Worm (Caenorhabditis elegans): Measurements from ENCODE around the gene mps-4.

The mps-4 gene

DNA sequence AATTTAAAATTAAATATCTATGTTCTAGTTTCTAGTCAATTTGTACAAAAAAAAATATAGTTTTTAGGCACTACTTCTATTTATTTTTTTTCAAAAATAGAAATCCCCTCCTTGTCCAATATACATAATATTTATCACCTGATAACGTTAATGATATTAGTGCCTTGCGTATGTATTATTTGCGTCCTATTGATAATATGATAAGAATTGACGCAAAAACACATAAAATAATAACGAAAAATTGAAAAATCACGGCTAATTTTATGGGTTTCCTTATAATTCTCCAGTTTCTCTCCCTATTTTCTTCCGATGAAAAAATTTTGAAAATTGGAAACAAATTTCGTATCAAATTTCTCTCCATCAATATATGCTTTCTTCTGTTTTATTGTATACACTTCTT lies 28.2 kb upstream of the mps-4 start:
- TF ChIP-seq lin-14 (GFP tag; optimal IDR thresholded peaks at IDR 0.05) (peak; percentile 8), efl-1 (optimal IDR thresholded peaks at IDR 0.05) (no peak), efl-1 (GFP tag; optimal IDR thresholded peaks at IDR 0.05 in 1 of 2) (peak in 1 of 2 experiments; percentile 72), elt-2 (tag; optimal IDR thresholded peaks at IDR 0.05) (peak; percentile 68), irx-1 (tag; optimal IDR thresholded peaks at IDR 0.05) (no peak)

DNA sequence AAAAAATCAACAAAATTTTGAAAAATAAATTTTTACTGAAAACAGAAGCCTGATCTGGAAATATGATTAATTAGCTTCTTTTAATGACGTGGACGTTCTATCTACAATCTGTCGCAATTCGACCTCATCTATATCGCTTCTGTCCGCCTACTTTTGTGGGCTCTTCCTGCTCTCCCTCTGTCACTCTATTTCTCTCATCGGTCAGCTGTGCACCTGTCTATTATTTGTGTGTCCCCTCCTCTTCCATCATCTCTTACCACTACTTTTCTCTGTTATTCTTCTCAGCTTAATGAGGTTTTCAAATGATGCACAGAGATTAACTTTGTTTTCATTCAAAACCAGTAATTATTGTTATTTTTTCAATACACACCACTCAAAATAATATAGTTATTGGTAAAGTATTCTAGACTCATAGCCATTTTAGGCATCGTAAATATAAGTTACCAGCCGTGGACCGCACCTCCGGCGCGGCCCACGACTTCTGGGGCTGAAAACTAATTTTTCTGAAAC lies 27.6 kb upstream of the mps-4 start:
- TF ChIP-seq isw-1 (GFP tag; IDR thresholded peaks at IDR 0.05) (no peak), dsc-1 (tag; optimal IDR thresholded peaks at IDR 0.05) (peak; percentile 36), nhr-77 (tag; optimal IDR thresholded peaks at IDR 0.05) (no peak)

DNA sequence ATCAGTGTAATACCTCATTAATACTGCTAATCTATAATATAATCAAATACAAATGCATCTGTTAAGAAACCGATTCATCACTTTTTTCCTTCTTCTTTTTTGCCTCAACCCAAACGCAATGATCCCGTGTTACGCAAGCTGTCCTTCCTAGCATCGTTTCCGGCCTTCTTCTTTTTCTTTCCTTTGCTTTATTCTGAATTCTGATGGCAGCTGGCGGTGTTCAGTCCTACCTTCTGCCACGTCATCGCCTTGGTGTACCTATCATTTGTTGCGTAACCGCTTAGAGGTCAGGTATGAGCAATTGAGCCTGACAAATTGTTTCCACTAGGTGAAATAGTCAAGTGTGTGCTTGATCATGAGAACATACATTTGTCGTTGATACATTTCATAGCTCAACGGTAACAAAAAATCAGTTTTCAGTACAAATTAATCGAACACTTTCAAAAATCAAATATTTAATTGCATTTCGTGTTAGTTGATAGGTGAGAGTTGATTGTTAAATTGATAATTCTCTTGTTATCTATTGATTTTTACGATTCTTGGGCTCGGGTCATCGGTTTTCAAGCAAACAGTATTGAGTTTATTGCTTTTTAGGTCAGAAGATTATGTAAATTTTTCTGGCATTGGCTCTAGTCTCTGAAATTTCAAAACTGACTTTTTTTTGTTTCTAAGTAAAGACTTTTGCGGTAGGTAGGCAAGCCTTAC lies 26.8 kb upstream of the mps-4 start:
- TF ChIP-seq ceh-82 (tag; optimal IDR thresholded peaks at IDR 0.05) (no peak), zip-4 (GFP tag; optimal IDR thresholded peaks at IDR 0.05) (no peak), rnt-1 (tag; optimal IDR thresholded peaks at IDR 0.05) (no peak), dpl-1 (GFP tag; optimal IDR thresholded peaks at IDR 0.05) (no peak), egl-13 (tag; optimal IDR thresholded peaks at IDR 0.05) (no peak), grh-1 (GFP tag; IDR thresholded peaks at IDR 0.05) (no peak), sptf-1 (tag; optimal IDR thresholded peaks at IDR 0.05) (no peak), ces-1 (GFP tag; optimal IDR thresholded peaks at IDR 0.05) (no peak), elt-2 (tag; optimal IDR thresholded peaks at IDR 0.05) (peak; percentile 8)

DNA sequence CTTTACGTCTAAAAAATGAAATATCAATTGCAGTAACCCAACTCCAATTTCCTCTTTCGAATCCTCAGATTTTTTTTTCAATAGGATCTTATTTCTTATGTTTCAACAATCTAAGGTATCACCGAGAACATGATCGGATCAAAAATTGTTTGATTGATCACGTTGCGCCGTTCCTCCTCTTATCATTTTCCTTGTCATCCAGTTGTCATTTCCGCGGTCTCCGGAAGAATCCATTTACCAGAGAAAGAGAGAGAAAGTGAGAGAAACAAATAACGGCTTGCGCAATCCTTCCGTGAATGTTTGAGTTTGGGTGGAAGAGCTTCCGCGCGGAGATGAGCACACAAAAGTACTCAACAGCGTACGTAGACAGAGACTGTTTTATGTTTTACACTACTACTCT lies 21.7 kb upstream of the mps-4 start:
- TF ChIP-seq blmp-1 (tag; optimal IDR thresholded peaks at IDR 0.05) (peak; percentile 84), tlp-1 (tag; optimal IDR thresholded peaks at IDR 0.05) (no peak)

DNA sequence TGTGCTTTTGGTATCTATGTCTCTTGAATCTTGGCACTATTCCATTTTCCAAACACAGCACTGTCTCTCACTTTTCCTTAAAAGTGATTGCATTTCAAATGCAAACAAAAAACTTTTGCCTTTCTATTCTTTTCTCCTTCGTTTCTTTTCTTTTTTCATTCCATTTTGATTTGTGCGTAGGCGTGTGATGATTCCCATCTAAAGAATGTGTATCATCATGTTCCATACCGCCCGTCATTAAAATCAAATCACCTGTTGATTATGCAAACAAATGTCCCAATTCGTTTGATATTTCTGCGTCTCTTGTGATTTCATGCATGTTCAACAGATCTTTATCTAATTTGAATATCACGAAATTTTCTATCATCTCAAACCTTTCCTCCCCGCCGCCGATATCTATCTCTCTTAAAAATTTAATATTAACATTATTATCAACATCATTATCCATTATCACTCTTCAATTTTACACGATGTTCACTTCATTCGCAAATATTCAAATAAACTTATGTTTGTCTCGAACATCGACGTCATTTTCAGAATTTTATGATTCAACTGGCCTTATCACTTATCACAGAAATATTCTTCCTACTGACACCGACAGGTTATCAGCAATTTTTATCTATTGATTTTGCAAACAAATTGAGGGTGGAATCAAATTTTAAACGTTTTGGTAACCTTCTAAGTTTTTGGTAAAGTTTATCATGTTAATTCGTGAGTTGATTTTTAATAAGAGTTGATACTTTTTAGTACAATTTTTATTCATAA lies 19.9 kb upstream of the mps-4 start:
- TF ChIP-seq Y116A8C.19 (tag; optimal IDR thresholded peaks at IDR 0.05; ENCODE audit: borderline replicate concordance) (no peak), swsn-7 (tag; optimal IDR thresholded peaks at IDR 0.05) (no peak), lin-39 (tag; optimal IDR thresholded peaks at IDR 0.05) (no peak), elt-3 (tag; optimal IDR thresholded peaks at IDR 0.05) (peak in 1 of 6 experiments; percentile 33), nhr-237 (tag; optimal IDR thresholded peaks at IDR 0.05) (no peak), unc-86 (tag; optimal IDR thresholded peaks at IDR 0.05) (no peak), lsy-2 (tag; optimal IDR thresholded peaks at IDR 0.05) (peak in 1 of 2 experiments; percentile 7), aly-2 (tag; optimal IDR thresholded peaks at IDR 0.05) (no peak), elt-2 (tag; optimal IDR thresholded peaks at IDR 0.05) (peak; percentile 85), hpl-2 (GFP tag; optimal IDR thresholded peaks at IDR 0.05) (no peak), efl-1 (optimal IDR thresholded peaks at IDR 0.05) (no peak), efl-1 (GFP tag; optimal IDR thresholded peaks at IDR 0.05 in 1 of 2) (peak in 1 of 2 experiments; percentile 41), mep-1 (tag; optimal IDR thresholded peaks at IDR 0.05) (peak; percentile 23), pqm-1 (tag; optimal IDR thresholded peaks at IDR 0.05) (peak; percentile 83), dsc-1 (tag; optimal IDR thresholded peaks at IDR 0.05) (no peak), alr-1 (tag; optimal IDR thresholded peaks at IDR 0.05; ENCODE audit: borderline replicate concordance) (no peak), egl-13 (tag; optimal IDR thresholded peaks at IDR 0.05) (no peak), C04F5.9 (tag; optimal IDR thresholded peaks at IDR 0.05) (no peak), ets-5 (GFP tag; IDR thresholded peaks at IDR 0.05) (no peak), vab-15 (tag; optimal IDR thresholded peaks at IDR 0.05) (no peak), ama-1 (optimal IDR thresholded peaks at IDR 0.05) (no peak), pag-3 (tag; optimal IDR thresholded peaks at IDR 0.05; ENCODE audit: borderline replicate concordance, insufficient read depth) (no peak), pax-3 (tag; optimal IDR thresholded peaks at IDR 0.05) (no peak), sup-37 (GFP tag; optimal IDR thresholded peaks at IDR 0.05) (no peak), xbp-1 (tag; optimal IDR thresholded peaks at IDR 0.05) (no peak), C34B4.2 (tag; optimal IDR thresholded peaks at IDR 0.05) (no peak), nhr-20 (tag; optimal IDR thresholded peaks at IDR 0.05) (no peak), nhr-12 (tag; optimal IDR thresholded peaks at IDR 0.05) (no peak), snu-23 (GFP tag; optimal IDR thresholded peaks at IDR 0.05) (no peak)

Measured in whole organism, L1 larva.